Fruit fly (Drosophila melanogaster) whole organism, adult: Measurements from ENCODE around the gene ppk11.

Source experiments
- CG12768 ChIP-seq: fragments of 200-800 bp; sonication (Bioruptor generic); optimal IDR thresholded peaks from 2 replicates; lab custom pipeline; 2017; ENCODE audit warnings: missing biosample characterization, missing genetic modification characterization, mild to moderate bottlenecking, moderate library complexity, missing genetic modification reagents
- CG14711 ChIP-seq: fragments of 200-800 bp; sonication (Bioruptor generic); optimal IDR thresholded peaks from 2 replicates; lab custom pipeline; 2018; ENCODE audit warnings: missing biosample characterization, mild to moderate bottlenecking, missing genetic modification characterization, moderate library complexity
- CG33017 ChIP-seq: fragments of 200-800 bp; sonication (Bioruptor generic); optimal IDR thresholded peaks from 2 replicates; lab custom pipeline; 2018; ENCODE audit warnings: missing biosample characterization, mild to moderate bottlenecking, missing genetic modification characterization, moderate library complexity
- CG7045 ChIP-seq: fragments of 200-800 bp; sonication (Bioruptor generic); optimal IDR thresholded peaks from 2 replicates; lab custom pipeline; 2017; ENCODE audit warnings: missing biosample characterization, mild to moderate bottlenecking, missing genetic modification characterization
- CG7101 ChIP-seq: fragments of 200-800 bp; sonication (Bioruptor generic); optimal IDR thresholded peaks from 2 replicates; lab custom pipeline; 2018; ENCODE audit warnings: missing biosample characterization, mild to moderate bottlenecking, missing genetic modification characterization, moderate library complexity
- bab1 ChIP-seq: fragments of 200-800 bp; sonication (Bioruptor generic); optimal IDR thresholded peaks from 3 replicates; lab custom pipeline; 2019; ENCODE audit warnings: missing biosample characterization, mild to moderate bottlenecking, missing genetic modification characterization, moderate library complexity
- kay ChIP-seq: fragments of 200-800 bp; sonication (Bioruptor generic); peaks from one replicate; lab custom pipeline; 2016; ENCODE audit warnings: missing biosample characterization, missing genetic modification characterization, borderline replicate concordance
- pad ChIP-seq: fragments of 200-800 bp; sonication (Bioruptor generic); optimal IDR thresholded peaks from 3 replicates; lab custom pipeline; 2017; ENCODE audit warnings: missing biosample characterization, missing genetic modification characterization, mild to moderate bottlenecking, moderate library complexity, missing genetic modification reagents
- toe ChIP-seq: fragments of 200-800 bp; sonication (Bioruptor generic); optimal IDR thresholded peaks from 2 replicates; lab custom pipeline; 2016; ENCODE audit warnings: missing biosample characterization, missing genetic modification characterization

- TF ChIP-seq pad (GFP tag; lab: Kevin White, UChicago) (no peak), CG12768 (GFP tag; lab: Kevin White, UChicago) (no peak), kay (no peak), toe (GFP tag; lab: Kevin White, UChicago) (no peak), CG7101 (tag; lab: Kevin White, UChicago) (no peak), CG7045 (no peak), bab1 (no peak), CG33017 (tag; lab: Kevin White, UChicago) (no peak), CG14711 (no peak)
Observed at dm6 chr2L:9779754-9780153, 4.9 kb upstream of the ppk11 start.
